Worm (Caenorhabditis elegans) whole organism, L1 larva: ENCODE results near the gene fip-4.
A peak's percentile ranks its signal among the peaks of the same experiment; 100 is the strongest.

Experiments
- C16A3.4 ChIP-seq: fragments of 150-350 bp; optimal IDR thresholded peaks from 2 replicates; lab custom pipeline; 2014; ENCODE audit warnings: missing biosample characterization, missing genetic modification characterization
- C34B4.2 ChIP-seq: sonication (generic microtip); optimal IDR thresholded peaks from 2 replicates; lab custom pipeline; 2017; ENCODE audit warnings: mild to moderate bottlenecking, missing genetic modification characterization, missing compliant biosample characterization
- Y116A8C.19 ChIP-seq: sonication (generic microtip); optimal IDR thresholded peaks from 2 replicates; lab custom pipeline; 2016; ENCODE audit warnings: missing compliant biosample characterization, missing genetic modification characterization, borderline replicate concordance
- ceh-63 ChIP-seq: fragments of 200-800 bp; sonication (Bioruptor generic); optimal IDR thresholded peaks from 2 replicates; lab custom pipeline; 2018; ENCODE audit warnings: mild to moderate bottlenecking, missing genetic modification characterization, missing compliant biosample characterization
- dsc-1 ChIP-seq: sonication (generic microtip); optimal IDR thresholded peaks from 2 replicates; lab custom pipeline; 2016; ENCODE audit warnings: mild to moderate bottlenecking, missing genetic modification characterization, missing compliant biosample characterization
- efl-1 ChIP-seq, 4 experiments: fragments of 150-350 bp; optimal IDR thresholded peaks in 3 of 4; peaks in 1 of 4; 1 replicate in 1 of 4; 2 replicates in 3 of 4; lab custom pipeline; 2014; ENCODE audit warnings: missing biosample characterization in 2 of 4, missing genetic modification characterization in 2 of 4, missing genetic modification reagents in 2 of 4
- efl-3 ChIP-seq: fragments of 200-800 bp; sonication (Bioruptor generic); optimal IDR thresholded peaks from 2 replicates; lab custom pipeline; 2018; ENCODE audit warnings: mild to moderate bottlenecking, missing genetic modification characterization, missing compliant biosample characterization
- fkh-10 ChIP-seq: sonication (generic microtip); optimal IDR thresholded peaks from 2 replicates; lab custom pipeline; 2017; ENCODE audit warnings: missing biosample characterization, missing genetic modification reagents, missing genetic modification characterization
- fkh-4 ChIP-seq: sonication (generic microtip); optimal IDR thresholded peaks from 2 replicates; lab custom pipeline; 2016; ENCODE audit warnings: missing compliant biosample characterization, missing genetic modification characterization, borderline replicate concordance
- fkh-8 ChIP-seq: sonication (generic microtip); optimal IDR thresholded peaks from 2 replicates; lab custom pipeline; 2016; ENCODE audit warnings: mild to moderate bottlenecking, missing genetic modification characterization, missing compliant biosample characterization
- hlh-17 ChIP-seq: fragments of 200-800 bp; sonication (Bioruptor generic); optimal IDR thresholded peaks from 2 replicates; lab custom pipeline; 2018; ENCODE audit warnings: missing genetic modification characterization, mild to moderate bottlenecking, missing compliant biosample characterization, moderate library complexity, borderline replicate concordance
- lin-14 ChIP-seq: fragments of 200-800 bp; sonication (Bioruptor generic); optimal IDR thresholded peaks from 2 replicates; lab custom pipeline; 2018; ENCODE audit warnings: mild to moderate bottlenecking, missing genetic modification characterization, moderate library complexity, missing compliant biosample characterization
- lin-35 ChIP-seq, 2 experiments: fragments of 150-350 bp; optimal IDR thresholded peaks; 2 replicates each; lab custom pipeline; 2014; ENCODE audit warnings: missing biosample characterization in 2 of 2, missing genetic modification characterization in 2 of 2, missing genetic modification reagents in 2 of 2
- lir-3 ChIP-seq: sonication (generic microtip); optimal IDR thresholded peaks from 2 replicates; lab custom pipeline; 2016; ENCODE audit warnings: mild to moderate bottlenecking, missing genetic modification characterization, moderate library complexity, missing compliant biosample characterization; ENCODE audit not compliant: poor library complexity
- lsy-2 ChIP-seq, 2 experiments: fragments of 150-350 bp; optimal IDR thresholded peaks; 2 replicates each; lab custom pipeline; 2014; ENCODE audit warnings: missing biosample characterization in 2 of 2, missing genetic modification characterization in 2 of 2
- mab-9 ChIP-seq: fragments of 200-800 bp; sonication (Bioruptor generic); IDR thresholded peaks from 2 replicates; pipeline ENCODE4 v1.3.6; 2022; ENCODE audit warnings: missing genetic modification reagents, missing genetic modification characterization, missing compliant biosample characterization
- mdl-1 ChIP-seq, 2 experiments: fragments of 150-350 bp; optimal IDR thresholded peaks; 2 replicates each; lab custom pipeline; 2014 to 2017; ENCODE audit warnings: missing biosample characterization in 2 of 2, missing genetic modification characterization in 2 of 2, inconsistent platforms in 1 of 2
- nhr-11 ChIP-seq: fragments of 150-350 bp; optimal IDR thresholded peaks from 2 replicates; lab custom pipeline; 2014; ENCODE audit warnings: missing biosample characterization, missing genetic modification characterization
- nhr-19 ChIP-seq: fragments of 200-800 bp; sonication (Bioruptor generic); conservative IDR thresholded peaks from 2 replicates; pipeline ENCODE4 v1.3.6; 2022; ENCODE audit warnings: missing genetic modification characterization, missing compliant biosample characterization
- nhr-20 ChIP-seq: sonication (generic microtip); optimal IDR thresholded peaks from 2 replicates; lab custom pipeline; 2016; ENCODE audit warnings: mild to moderate bottlenecking, missing genetic modification characterization, missing compliant biosample characterization
- nhr-237 ChIP-seq: fragments of 150-350 bp; optimal IDR thresholded peaks from 2 replicates; lab custom pipeline; 2014; ENCODE audit warnings: missing biosample characterization, missing genetic modification characterization
- nhr-71 ChIP-seq: sonication (generic microtip); optimal IDR thresholded peaks from 2 replicates; lab custom pipeline; 2016; ENCODE audit warnings: mild to moderate bottlenecking, missing genetic modification characterization, moderate library complexity, missing compliant biosample characterization
- nhr-77 ChIP-seq: fragments of 150-350 bp; optimal IDR thresholded peaks from 2 replicates; lab custom pipeline; 2014; ENCODE audit warnings: missing biosample characterization, missing genetic modification characterization
- nhr-84 ChIP-seq: sonication (generic microtip); optimal IDR thresholded peaks from 2 replicates; lab custom pipeline; 2017; ENCODE audit warnings: missing biosample characterization, missing genetic modification characterization
- pag-3 ChIP-seq: sonication (generic microtip); optimal IDR thresholded peaks from 2 replicates; lab custom pipeline; 2017; ENCODE audit warnings: missing genetic modification characterization, mild to moderate bottlenecking, missing compliant biosample characterization, antibody characterized with exemption, borderline replicate concordance; ENCODE audit not compliant: insufficient read depth
- pqm-1 ChIP-seq: sonication (generic microtip); optimal IDR thresholded peaks from 3 replicates; lab custom pipeline; 2017; ENCODE audit warnings: missing biosample characterization, missing genetic modification characterization
- rnt-1 ChIP-seq: sonication (generic microtip); optimal IDR thresholded peaks from 2 replicates; lab custom pipeline; 2016; ENCODE audit warnings: mild to moderate bottlenecking, missing genetic modification characterization, moderate library complexity, missing compliant biosample characterization
- snpc-4 ChIP-seq: fragments of 150-350 bp; optimal IDR thresholded peaks from 2 replicates; lab custom pipeline; 2014; ENCODE audit warnings: missing biosample characterization, missing genetic modification characterization
- snu-23 ChIP-seq: sonication (generic microtip); optimal IDR thresholded peaks from 2 replicates; lab custom pipeline; 2016; ENCODE audit warnings: missing genetic modification characterization, missing compliant biosample characterization
- swsn-7 ChIP-seq: sonication (generic microtip); optimal IDR thresholded peaks from 2 replicates; lab custom pipeline; 2016; ENCODE audit warnings: missing genetic modification characterization, missing compliant biosample characterization
- tlp-1 ChIP-seq: fragments of 150-350 bp; optimal IDR thresholded peaks from 2 replicates; lab custom pipeline; 2014; ENCODE audit warnings: missing biosample characterization, missing genetic modification characterization
- unc-130 ChIP-seq: fragments of 150-350 bp; optimal IDR thresholded peaks from 2 replicates; lab custom pipeline; 2017; ENCODE audit warnings: missing biosample characterization, missing genetic modification characterization, inconsistent platforms
- unc-62 ChIP-seq: fragments of 150-350 bp; optimal IDR thresholded peaks from 2 replicates; lab custom pipeline; 2014; ENCODE audit warnings: missing biosample characterization, missing genetic modification reagents, missing genetic modification characterization
- unc-98 ChIP-seq: fragments of 200-800 bp; sonication (Bioruptor generic); IDR thresholded peaks from 2 replicates; pipeline ENCODE4 v1.3.6; 2022; ENCODE audit warnings: missing genetic modification characterization, missing compliant biosample characterization
- vab-15 ChIP-seq: sonication (generic microtip); optimal IDR thresholded peaks from 2 replicates; lab custom pipeline; 2017; ENCODE audit warnings: missing genotype, mild to moderate bottlenecking, missing genetic modification characterization, missing compliant biosample characterization
- ztf-11 ChIP-seq, 2 experiments: sonication (generic microtip); optimal IDR thresholded peaks; 2 replicates each; lab custom pipeline; 2016 to 2017; ENCODE audit warnings: missing genetic modification characterization in 2 of 2, missing biosample characterization in 1 of 2, missing compliant biosample characterization in 1 of 2

The fip-4 gene

ce11 chrV:8602638-8603037, 8.4 kb downstream of the fip-4 start, which contains the start of gene F41E6.15:
Gene F41E6.15, minus strand, starts transcription at chrV:8602738.
- no peak for TF ChIP-seq nhr-71
- TF ChIP-seq rnt-1 (tag; lab: Kevin White, UChicago): no peak
- TF ChIP-seq Y116A8C.19: no peak

DNA sequence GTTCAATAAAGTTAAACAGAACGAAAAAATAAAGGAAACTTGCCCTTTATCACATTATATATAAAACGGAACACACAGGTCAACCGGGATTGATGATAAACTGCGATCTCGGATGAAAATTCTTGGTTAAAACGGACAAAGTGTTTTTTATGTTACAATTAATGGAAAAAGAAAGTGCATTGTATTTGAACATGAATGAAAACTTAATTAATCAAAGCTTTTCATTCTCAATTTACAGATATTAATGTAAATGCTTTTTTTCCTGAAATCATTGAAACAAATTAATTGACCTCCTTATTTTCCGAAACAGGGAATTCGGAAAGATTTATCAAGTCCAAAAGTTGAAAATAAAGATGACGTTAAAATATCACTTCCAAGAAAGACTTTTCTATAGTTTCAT, 9.6 kb downstream of the fip-4 start, which contains the start of gene F41E6.8:
Gene F41E6.8, minus strand, starts transcription at position 101 of the 400 bp plus-strand sequence.
- no peak for TF ChIP-seq lir-3 (tag; lab: Kevin White, UChicago)
- no peak for TF ChIP-seq vab-15
- no peak for TF ChIP-seq nhr-84 (tag; lab: Kevin White, UChicago)
- no peak for TF ChIP-seq mab-9 (GFP tag; lab: Robert Waterston, UW)
- no peak for TF ChIP-seq ceh-63 (GFP tag; lab: Kevin White, UChicago)
- no peak for TF ChIP-seq snpc-4 (tag; lab: Kevin White, UChicago)
- no peak for TF ChIP-seq unc-98 (GFP tag; lab: Robert Waterston, UW)
- no peak for TF ChIP-seq hlh-17
- TF ChIP-seq nhr-237 (tag; lab: Kevin White, UChicago): no peak
- no peak for TF ChIP-seq fkh-10 (GFP tag; lab: Kevin White, UChicago)

- TF ChIP-seq swsn-7 (tag; lab: Kevin White, UChicago): no peak
- peak; percentile 92 for TF ChIP-seq fkh-4 (tag; lab: Kevin White, UChicago)
- peak; percentile 98 for TF ChIP-seq dsc-1
- no peak for TF ChIP-seq vab-15
- no peak for TF ChIP-seq efl-3 (GFP tag; lab: Kevin White, UChicago)
- TF ChIP-seq, all 84 proteins: peak for 2
These were observed 11.1 kb downstream of the fip-4 start for ce11 chrV:8599957-8600356.

ce11 chrV:8599192-8599591, 11.9 kb downstream of the fip-4 start, which contains the start of gene F41E6.7:
Gene F41E6.7, minus strand, starts transcription at chrV:8599292.
- TF ChIP-seq fkh-8 (tag; lab: Kevin White, UChicago) (no peak), tlp-1 (tag; lab: Kevin White, UChicago) (no peak), nhr-77 (tag; lab: Kevin White, UChicago) (no peak), C16A3.4 (tag; lab: Kevin White, UChicago) (no peak), nhr-71 (no peak), nhr-11 (tag; lab: Kevin White, UChicago) (no peak)

- TF ChIP-seq pqm-1 (tag; lab: Kevin White, UChicago): no peak
- TF ChIP-seq snu-23 (GFP tag; lab: Kevin White, UChicago): peak; percentile 8
- peak; percentile 12 for TF ChIP-seq nhr-20
- TF ChIP-seq mdl-1 (tag; optimal IDR thresholded peaks at IDR 0.05; lab: Kevin White, UChicago): peak in 1 of 2 experiments; percentile 18
- TF ChIP-seq nhr-19 (GFP tag; lab: Robert Waterston, UW): peak; percentile 36; the same call in 1 of the 2 replicates
- TF ChIP-seq lin-35 (GFP tag; optimal IDR thresholded peaks at IDR 0.05; lab: Kevin White, UChicago): peak in 1 of 2 experiments; percentile 28
- no peak for TF ChIP-seq unc-62 (GFP tag; lab: Kevin White, UChicago)
- TF ChIP-seq C34B4.2: no peak
- TF ChIP-seq pag-3: peak; percentile 44
- peak; percentile 68 for TF ChIP-seq nhr-71
- TF ChIP-seq fkh-10 (GFP tag; lab: Kevin White, UChicago): no peak
- no peak for TF ChIP-seq efl-1 (optimal IDR thresholded peaks at IDR 0.05; lab: Kevin White, UChicago)
- peak; percentile 6 to 82 for TF ChIP-seq efl-1 (GFP tag; optimal IDR thresholded peaks at IDR 0.05 in 1 of 2; lab: Kevin White, UChicago)
- peak; percentile 80 for TF ChIP-seq rnt-1 (tag; lab: Kevin White, UChicago)
- TF ChIP-seq lin-14 (GFP tag; lab: Kevin White, UChicago): peak; percentile 76
- no peak for TF ChIP-seq tlp-1 (tag; lab: Kevin White, UChicago)
- peak; percentile 38 to 41 for TF ChIP-seq lsy-2 (tag; optimal IDR thresholded peaks at IDR 0.05; lab: Kevin White, UChicago)
- TF ChIP-seq hlh-17: no peak
- TF ChIP-seq ztf-11 (tag; optimal IDR thresholded peaks at IDR 0.05; lab: Kevin White, UChicago): peak in 1 of 2 experiments; percentile 15
- TF ChIP-seq unc-130 (tag; lab: Kevin White, UChicago): peak; percentile 74
These were observed 16.7 kb downstream of the fip-4 start, which contains the start of gene tag-196 for ce11 chrV:8594105-8594964. Gene tag-196, plus strand, starts transcription at chrV:8594914.
